ENCODE assay signal across 4 worm cellular contexts in the genomic region with DNA sequence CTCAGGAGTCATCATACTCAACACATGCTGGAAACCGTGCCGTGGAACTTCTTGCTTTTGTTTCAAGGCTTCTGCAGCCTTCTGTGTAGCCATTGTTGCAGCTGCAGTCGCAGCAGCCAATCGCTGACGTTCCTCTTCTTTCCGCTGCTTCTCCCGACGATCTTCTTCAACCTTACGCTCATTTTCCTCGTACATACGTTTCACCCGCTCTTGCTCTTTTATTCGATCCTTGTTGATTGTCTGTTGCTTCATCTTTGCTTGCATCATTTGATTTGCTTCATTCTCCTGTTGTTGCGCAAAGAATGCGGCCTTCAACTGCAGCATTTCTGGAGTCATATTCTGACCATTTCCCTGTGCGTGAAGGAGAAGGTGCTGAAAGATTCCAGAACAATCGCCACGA.
TF ChIP-seq lines count a peak whose summit lies in the region.

No protein-coding gene starts in this region.

TF ChIP-seq in whole organism, L4 larva, 104 proteins besides CTCF, POLR2A, EP300 and RAD21:
- no peak for TF ChIP-seq snpc-1.2 (GFP tag; IDR thresholded peaks at IDR 0.05; lab: Robert Waterston, UW)
- no peak for TF ChIP-seq set-16 (GFP tag; IDR thresholded peaks at IDR 0.05; lab: Robert Waterston, UW)
- TF ChIP-seq F26F4.8 (GFP tag; conservative IDR thresholded peaks at IDR 0.05; lab: Robert Waterston, UW) = 0 out of 2 replicates have a peak, but pooled peaks have one; percentile 24
- TF ChIP-seq unc-62 (GFP tag; optimal IDR thresholded peaks at IDR 0.05 in 1 of 2; lab: Kevin White, UChicago) = peak in 1 of 2 experiments; percentile 91
- no peak for TF ChIP-seq unc-62 (tag; optimal IDR thresholded peaks at IDR 0.05; lab: Kevin White, UChicago)
- TF ChIP-seq ces-1 (GFP tag; optimal IDR thresholded peaks at IDR 0.05; lab: Kevin White, UChicago) = no peak

TF ChIP-seq in whole organism, early embryonic, 17 proteins besides CTCF, POLR2A, EP300 and RAD21:
- TF ChIP-seq ceh-36 (tag; optimal IDR thresholded peaks at IDR 0.05; lab: Kevin White, UChicago) (no peak), aly-1 (tag; optimal IDR thresholded peaks at IDR 0.05; lab: Kevin White, UChicago) (peak; percentile 63), pes-1 (GFP tag; IDR thresholded peaks at IDR 0.05; lab: Robert Waterston, UW) (no peak), ets-7 (tag; optimal IDR thresholded peaks at IDR 0.05; lab: Kevin White, UChicago) (no peak)

TF ChIP-seq in whole organism, mixed stage, embryonic, 35 proteins besides CTCF, POLR2A, EP300 and RAD21:
- TF ChIP-seq mep-1 (tag; optimal IDR thresholded peaks at IDR 0.05; lab: Kevin White, UChicago) = no peak
- no peak for TF ChIP-seq lsy-2 (tag; optimal IDR thresholded peaks at IDR 0.05; lab: Kevin White, UChicago)
- TF ChIP-seq nhr-76 (tag; optimal IDR thresholded peaks at IDR 0.05; lab: Kevin White, UChicago) = no peak
- TF ChIP-seq M03D4.4 (tag; optimal IDR thresholded peaks at IDR 0.05; lab: Kevin White, UChicago) = no peak
- TF ChIP-seq flh-1 (GFP tag; optimal IDR thresholded peaks at IDR 0.05; lab: Kevin White, UChicago) = no peak
- TF ChIP-seq sem-2 (GFP tag; optimal IDR thresholded peaks at IDR 0.05; lab: Kevin White, UChicago) = peak; percentile 36
- no peak for TF ChIP-seq ztf-11 (tag; optimal IDR thresholded peaks at IDR 0.05; lab: Kevin White, UChicago)

TF ChIP-seq in whole organism, young adult, 124 proteins besides CTCF, POLR2A, EP300 and RAD21:
- no peak for TF ChIP-seq F22D6.2 (tag; optimal IDR thresholded peaks at IDR 0.05; lab: Kevin White, UChicago)
- 0 out of 2 replicates have a peak, but pooled peaks have one; percentile 15 for TF ChIP-seq pbrm-1 (GFP tag; IDR thresholded peaks at IDR 0.05; lab: Robert Waterston, UW)
- 0 out of 2 replicates have a peak, but pooled peaks have one; percentile 18 for TF ChIP-seq K11D2.4 (GFP tag; IDR thresholded peaks at IDR 0.05; lab: Robert Waterston, UW)
